Fruit fly (Drosophila melanogaster) whole organism, prepupa: ENCODE measurements around the gene Cyp4ac1.

Experiments
- CG11762 ChIP-seq: fragments of 200-800 bp; sonication (Bioruptor generic); optimal IDR thresholded peaks from 3 replicates; lab custom pipeline; 2016; ENCODE audit warnings: missing biosample characterization, missing genetic modification characterization; ENCODE audit not compliant: insufficient read depth
- CG16779 ChIP-seq: fragments of 200-800 bp; sonication (Bioruptor generic); optimal IDR thresholded peaks from 3 replicates; lab custom pipeline; 2017; ENCODE audit warnings: missing biosample characterization, mild to moderate bottlenecking, missing genetic modification characterization
- CG3032 ChIP-seq: fragments of 200-800 bp; optimal IDR thresholded peaks from 2 replicates; lab custom pipeline; 2019; ENCODE audit warnings: missing biosample characterization, mild to moderate bottlenecking, missing genetic modification characterization, moderate library complexity
- CG31627 ChIP-seq: fragments of 200-800 bp; sonication (Bioruptor generic); optimal IDR thresholded peaks from 3 replicates; lab custom pipeline; 2016; ENCODE audit warnings: missing biosample characterization, missing genetic modification characterization
- CG34406 ChIP-seq: fragments of 200-800 bp; sonication (Bioruptor generic); optimal IDR thresholded peaks from 3 replicates; lab custom pipeline; 2016; ENCODE audit warnings: missing biosample characterization, missing genetic modification characterization
- CG6808 ChIP-seq: fragments of 200-800 bp; sonication (Bioruptor generic); optimal IDR thresholded peaks from 3 replicates; lab custom pipeline; 2017; ENCODE audit warnings: missing biosample characterization, missing genetic modification characterization, mild to moderate bottlenecking, moderate library complexity, missing genetic modification reagents
- Ets21C ChIP-seq: fragments of 200-800 bp; sonication (Bioruptor generic); optimal IDR thresholded peaks from 3 replicates; lab custom pipeline; 2016; ENCODE audit warnings: missing biosample characterization, missing genetic modification characterization
- Gug ChIP-seq: fragments of 200-800 bp; sonication (Bioruptor generic); IDR thresholded peaks from 2 replicates; pipeline ENCODE4 v1.3.6; 2022; ENCODE audit warnings: missing biosample characterization, missing genetic modification characterization
- OdsH ChIP-seq: fragments of 200-800 bp; sonication (Bioruptor generic); optimal IDR thresholded peaks from 3 replicates; lab custom pipeline; 2016; ENCODE audit warnings: missing biosample characterization, missing genetic modification characterization
- Smox ChIP-seq: fragments of 200-800 bp; sonication (Bioruptor generic); optimal IDR thresholded peaks from 3 replicates; lab custom pipeline; 2016; ENCODE audit warnings: missing biosample characterization, missing genetic modification characterization
- Sox14 ChIP-seq: fragments of 200-800 bp; sonication (Bioruptor generic); optimal IDR thresholded peaks from 3 replicates; lab custom pipeline; 2016; ENCODE audit warnings: missing biosample characterization, missing genetic modification characterization
- dsx ChIP-seq: fragments of 200-800 bp; optimal IDR thresholded peaks from 3 replicates; lab custom pipeline; 2019; ENCODE audit warnings: missing biosample characterization, mild to moderate bottlenecking, missing genetic modification characterization, moderate library complexity; ENCODE audit not compliant: poor library complexity, severe bottlenecking
- ss ChIP-seq, 2 experiments: fragments of 200-800 bp; sonication (Bioruptor generic); optimal IDR thresholded peaks; 2 replicates in 1 of 2; 3 replicates in 1 of 2; lab custom pipeline; 2017 to 2018; ENCODE audit warnings: mild to moderate bottlenecking in 2 of 2, missing biosample characterization in 2 of 2, missing genetic modification characterization in 2 of 2, moderate library complexity in 1 of 2
- topi ChIP-seq: fragments of 200-800 bp; sonication (Bioruptor generic); optimal IDR thresholded peaks from 3 replicates; lab custom pipeline; 2016; ENCODE audit warnings: missing biosample characterization, missing genetic modification characterization

DNA sequence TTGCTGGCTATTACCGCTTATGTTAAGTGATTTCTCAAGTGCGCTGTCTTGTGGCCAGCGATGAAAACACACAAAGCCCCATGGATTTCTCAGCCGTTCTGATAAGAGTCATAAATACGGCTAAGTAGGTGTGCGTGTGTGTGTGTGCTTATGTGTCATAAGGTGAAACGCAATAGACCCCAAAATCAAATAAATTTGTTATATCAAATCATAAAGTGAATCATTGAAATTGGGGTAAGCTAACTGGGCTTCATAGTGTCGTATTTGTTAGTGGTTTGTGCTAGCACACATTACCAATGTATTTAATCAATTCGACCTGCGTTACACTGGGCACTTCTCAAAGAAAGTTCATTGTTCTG lies 35.8 kb downstream of the Cyp4ac1 start:
- TF ChIP-seq CG6808 (GFP tag; lab: Kevin White, UChicago): no peak
- no peak for TF ChIP-seq topi (GFP tag; lab: Kevin White, UChicago)
- no peak for TF ChIP-seq CG3032 (tag; lab: Kevin White, UChicago)
- no peak for TF ChIP-seq CG16779 (tag; lab: Kevin White, UChicago)
- no peak for TF ChIP-seq Sox14 (GFP tag; lab: Kevin White, UChicago)
- TF ChIP-seq Ets21C (GFP tag; lab: Kevin White, UChicago): no peak
- no peak for TF ChIP-seq CG11762 (GFP tag; lab: Kevin White, UChicago)
- no peak for TF ChIP-seq CG34406
- no peak for TF ChIP-seq Gug (GFP tag; lab: Robert Waterston, UW)
- TF ChIP-seq ss (GFP tag; optimal IDR thresholded peaks at IDR 0.05; lab: Kevin White, UChicago): no peak
- no peak for TF ChIP-seq OdsH (GFP tag; lab: Kevin White, UChicago)
- no peak for TF ChIP-seq CG31627 (GFP tag; lab: Kevin White, UChicago)
- TF ChIP-seq Smox (GFP tag; lab: Kevin White, UChicago): no peak
- TF ChIP-seq dsx (GFP tag; lab: Kevin White, UChicago): no peak
